Worm (Caenorhabditis elegans) whole organism, L2 larva: ENCODE results near the gene sup-26.

ENCODE experiments used
- C34F6.9 ChIP-seq: fragments of 150-350 bp; optimal IDR thresholded peaks from 2 replicates; lab custom pipeline; 2014; ENCODE audit warnings: missing biosample characterization, missing genetic modification characterization
- R02D3.7 ChIP-seq: fragments of 150-350 bp; optimal IDR thresholded peaks from 2 replicates; lab custom pipeline; 2014; ENCODE audit warnings: missing biosample characterization, missing genetic modification characterization
- ama-1 ChIP-seq: fragments of 150-350 bp; optimal IDR thresholded peaks from 2 replicates; lab custom pipeline; 2018; ENCODE audit warnings: inconsistent platforms
- ceh-82 ChIP-seq: fragments of 150-350 bp; optimal IDR thresholded peaks from 2 replicates; lab custom pipeline; 2014; ENCODE audit warnings: missing biosample characterization, missing genetic modification characterization
- crh-2 ChIP-seq: sonication (generic microtip); optimal IDR thresholded peaks from 2 replicates; lab custom pipeline; 2017; ENCODE audit warnings: missing biosample characterization, missing genetic modification characterization
- dmd-4 ChIP-seq: sonication (generic microtip); optimal IDR thresholded peaks from 2 replicates; lab custom pipeline; 2017; ENCODE audit warnings: missing biosample characterization, missing genetic modification characterization
- egl-27 ChIP-seq: sonication (generic microtip); optimal IDR thresholded peaks from 3 replicates; lab custom pipeline; 2017; ENCODE audit warnings: missing biosample characterization, missing genetic modification reagents, missing genetic modification characterization
- elt-1 ChIP-seq: fragments of 150-350 bp; optimal IDR thresholded peaks from 2 replicates; lab custom pipeline; 2014; ENCODE audit warnings: missing biosample characterization, missing genetic modification characterization
- gmeb-1 ChIP-seq: fragments of 150-350 bp; optimal IDR thresholded peaks from 2 replicates; lab custom pipeline; 2014; ENCODE audit warnings: missing biosample characterization, missing genetic modification characterization
- lin-11 ChIP-seq: fragments of 150-350 bp; sonication (generic microtip); optimal IDR thresholded peaks from 2 replicates; lab custom pipeline; 2014; ENCODE audit warnings: missing biosample characterization, missing genetic modification characterization, inconsistent platforms, mixed read lengths
- lin-39 ChIP-seq: fragments of 150-350 bp; optimal IDR thresholded peaks from 2 replicates; lab custom pipeline; 2014; ENCODE audit warnings: missing biosample characterization, missing genetic modification reagents, missing genetic modification characterization
- lsy-2 ChIP-seq, 2 experiments: fragments of 150-350 bp in 1 of 2; sonication (generic microtip) in 1 of 2; optimal IDR thresholded peaks; 2 replicates each; lab custom pipeline; 2014 to 2017; ENCODE audit warnings: missing biosample characterization in 2 of 2, missing genetic modification characterization in 2 of 2
- mab-5 ChIP-seq: fragments of 150-350 bp; optimal IDR thresholded peaks from 2 replicates; lab custom pipeline; 2014; ENCODE audit warnings: missing biosample characterization, missing genetic modification characterization
- mbf-1 ChIP-seq: sonication (generic microtip); optimal IDR thresholded peaks from 2 replicates; lab custom pipeline; 2017; ENCODE audit warnings: missing biosample characterization, missing genetic modification characterization
- mdl-1 ChIP-seq, 2 experiments: fragments of 150-350 bp in 1 of 2; sonication (generic microtip) in 1 of 2; optimal IDR thresholded peaks; 2 replicates each; lab custom pipeline; 2017; ENCODE audit warnings: missing biosample characterization in 2 of 2, missing genetic modification characterization in 2 of 2
- nhr-10 ChIP-seq: sonication (generic microtip); optimal IDR thresholded peaks from 2 replicates; lab custom pipeline; 2017; ENCODE audit warnings: missing biosample characterization, missing genetic modification characterization
- nhr-11 ChIP-seq: fragments of 150-350 bp; optimal IDR thresholded peaks from 2 replicates; lab custom pipeline; 2014; ENCODE audit warnings: missing biosample characterization, missing genetic modification characterization
- nhr-129 ChIP-seq: fragments of 150-350 bp; optimal IDR thresholded peaks from 2 replicates; lab custom pipeline; 2014; ENCODE audit warnings: missing biosample characterization, missing genetic modification characterization
- nhr-21 ChIP-seq: fragments of 150-350 bp; optimal IDR thresholded peaks from 2 replicates; lab custom pipeline; 2014; ENCODE audit warnings: missing biosample characterization, missing genetic modification characterization
- nhr-237 ChIP-seq: fragments of 150-350 bp; optimal IDR thresholded peaks from 2 replicates; lab custom pipeline; 2014; ENCODE audit warnings: missing biosample characterization, missing genetic modification characterization
- nhr-25 ChIP-seq: fragments of 150-350 bp; sonication (generic microtip); optimal IDR thresholded peaks from 3 replicates; lab custom pipeline; 2014; ENCODE audit warnings: missing biosample characterization, missing genetic modification characterization
- sem-4 ChIP-seq: fragments of 150-350 bp; optimal IDR thresholded peaks from 2 replicates; lab custom pipeline; 2014; ENCODE audit warnings: missing biosample characterization, missing genetic modification reagents, missing genetic modification characterization
- skn-1 ChIP-seq: sonication (generic microtip); optimal IDR thresholded peaks from 2 replicates; lab custom pipeline; 2017; ENCODE audit warnings: missing biosample characterization, missing genetic modification characterization
- sma-9 ChIP-seq, 2 experiments: fragments of 150-350 bp in 1 of 2; sonication (generic microtip) in 1 of 2; optimal IDR thresholded peaks; 2 replicates each; lab custom pipeline; 2014 to 2016; ENCODE audit warnings: missing genetic modification characterization in 2 of 2, mild to moderate bottlenecking in 1 of 2, missing biosample characterization in 1 of 2, missing compliant biosample characterization in 1 of 2, missing genetic modification reagents in 1 of 2, moderate library complexity in 1 of 2
- snpc-4 ChIP-seq: fragments of 150-350 bp; optimal IDR thresholded peaks from 2 replicates; lab custom pipeline; 2014; ENCODE audit warnings: missing biosample characterization, missing genetic modification characterization
- unc-39 ChIP-seq: fragments of 150-350 bp; optimal IDR thresholded peaks from 2 replicates; lab custom pipeline; 2014; ENCODE audit warnings: missing biosample characterization, missing genetic modification characterization
- unc-55 ChIP-seq: fragments of 150-350 bp; sonication (generic microtip); optimal IDR thresholded peaks from 3 replicates; lab custom pipeline; 2014; ENCODE audit warnings: missing biosample characterization, missing genetic modification reagents, missing genetic modification characterization
- unc-62 ChIP-seq: fragments of 150-350 bp; optimal IDR thresholded peaks from 2 replicates; lab custom pipeline; 2014; ENCODE audit warnings: missing biosample characterization, missing genetic modification reagents, missing genetic modification characterization
- ztf-11 ChIP-seq: sonication (generic microtip); optimal IDR thresholded peaks from 2 replicates; lab custom pipeline; 2017; ENCODE audit warnings: missing biosample characterization, missing genetic modification characterization
- ztf-4 ChIP-seq: fragments of 150-350 bp; optimal IDR thresholded peaks from 2 replicates; lab custom pipeline; 2014; ENCODE audit warnings: missing biosample characterization, missing genetic modification characterization

The sup-26 gene

DNA sequence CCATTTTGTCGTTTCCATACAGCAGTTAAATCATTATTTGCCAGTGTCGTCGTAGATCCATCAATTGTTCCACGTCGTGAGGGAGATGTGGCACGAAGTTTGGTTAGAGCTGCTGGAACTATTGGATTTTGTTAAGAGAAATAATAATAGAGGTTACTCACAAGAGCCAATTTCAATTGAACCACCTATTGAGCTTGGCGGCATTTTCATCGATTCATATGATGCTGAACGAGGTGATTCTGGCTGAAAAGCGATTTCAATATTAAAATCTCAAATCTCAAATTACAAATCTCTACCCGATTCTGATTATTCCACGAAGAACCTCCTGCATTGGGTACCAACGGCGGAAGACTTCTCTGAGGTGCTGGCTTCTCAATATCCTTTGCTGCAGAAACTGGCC, 22.1 kb downstream of the sup-26 start:
- no peak for TF ChIP-seq nhr-11 (tag; lab: Kevin White, UChicago)

DNA sequence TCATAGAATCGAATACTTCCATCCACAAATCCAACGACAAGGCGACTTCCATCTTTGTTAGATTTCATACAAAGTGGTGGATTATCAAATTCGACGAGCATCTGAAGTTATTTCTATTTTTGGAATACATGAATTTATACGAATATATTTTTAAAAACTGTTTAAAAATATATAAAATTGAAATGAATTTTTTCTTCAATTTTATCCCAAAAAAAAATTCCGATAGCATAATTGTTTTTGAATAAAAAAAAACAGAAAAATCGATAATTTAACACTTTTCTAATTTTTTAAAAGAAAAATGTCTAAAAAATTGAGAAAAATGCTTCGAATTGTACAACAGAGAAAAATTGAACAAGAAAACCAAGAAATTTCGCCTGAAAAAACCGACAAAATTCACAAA, 32.5 kb downstream of the sup-26 start, which contains the start of gene Y44F5A.1:
Gene Y44F5A.1, minus strand, starts transcription at position 101 of the 400 bp plus-strand sequence.
- no peak for TF ChIP-seq ama-1 (lab: Kevin White, UChicago)
- no peak for TF ChIP-seq nhr-21 (tag; lab: Kevin White, UChicago)
- TF ChIP-seq nhr-10 (tag; lab: Kevin White, UChicago): no peak
- no peak for TF ChIP-seq mdl-1 (tag; optimal IDR thresholded peaks at IDR 0.05; lab: Kevin White, UChicago)
- TF ChIP-seq snpc-4: no peak
- TF ChIP-seq skn-1 (tag; lab: Kevin White, UChicago): no peak
- TF ChIP-seq nhr-25 (tag; lab: Kevin White, UChicago): no peak
- no peak for TF ChIP-seq ztf-4 (tag; lab: Kevin White, UChicago)
- no peak for TF ChIP-seq R02D3.7
- no peak for TF ChIP-seq elt-1 (tag; lab: Kevin White, UChicago)
- TF ChIP-seq mbf-1 (tag; lab: Kevin White, UChicago): no peak
- no peak for TF ChIP-seq C34F6.9 (tag; lab: Kevin White, UChicago)
- TF ChIP-seq lin-11 (tag; lab: Kevin White, UChicago): no peak
- TF ChIP-seq lsy-2 (tag; optimal IDR thresholded peaks at IDR 0.05; lab: Kevin White, UChicago): no peak
- TF ChIP-seq sma-9 (GFP tag; optimal IDR thresholded peaks at IDR 0.05; lab: Kevin White, UChicago): no peak
- no peak for TF ChIP-seq sma-9 (tag; optimal IDR thresholded peaks at IDR 0.05; lab: Kevin White, UChicago)
- TF ChIP-seq sem-4: no peak
- no peak for TF ChIP-seq ceh-82

DNA sequence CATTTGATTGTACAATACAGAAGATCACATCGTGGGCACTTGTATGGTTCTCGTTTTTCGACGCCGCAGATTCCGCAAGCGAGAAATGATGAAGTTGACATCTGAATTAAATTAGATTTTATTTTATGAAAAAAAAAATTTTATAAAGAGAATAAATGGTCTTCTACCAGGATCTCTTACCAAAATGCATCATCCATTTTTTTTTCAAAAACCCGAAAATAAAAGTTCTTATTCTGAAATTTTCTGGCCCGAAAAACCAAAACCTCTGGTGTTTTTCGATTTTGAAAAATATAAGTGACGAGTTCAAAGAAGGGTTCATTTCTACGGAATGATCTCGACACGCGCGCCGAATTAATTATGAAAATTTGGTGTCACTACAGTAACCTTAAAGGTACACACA, 35.7 kb downstream of the sup-26 start, which contains the start of gene zhit-2:
Gene zhit-2, minus strand, starts transcription at position 101 of the 400 bp plus-strand sequence.
- TF ChIP-seq unc-62 (GFP tag; lab: Kevin White, UChicago) (no peak), egl-27 (tag; lab: Kevin White, UChicago) (no peak), unc-39 (no peak), crh-2 (no peak), skn-1 (tag; lab: Kevin White, UChicago) (no peak), R02D3.7 (no peak), ztf-4 (tag; lab: Kevin White, UChicago) (no peak), nhr-21 (tag; lab: Kevin White, UChicago) (no peak)

DNA sequence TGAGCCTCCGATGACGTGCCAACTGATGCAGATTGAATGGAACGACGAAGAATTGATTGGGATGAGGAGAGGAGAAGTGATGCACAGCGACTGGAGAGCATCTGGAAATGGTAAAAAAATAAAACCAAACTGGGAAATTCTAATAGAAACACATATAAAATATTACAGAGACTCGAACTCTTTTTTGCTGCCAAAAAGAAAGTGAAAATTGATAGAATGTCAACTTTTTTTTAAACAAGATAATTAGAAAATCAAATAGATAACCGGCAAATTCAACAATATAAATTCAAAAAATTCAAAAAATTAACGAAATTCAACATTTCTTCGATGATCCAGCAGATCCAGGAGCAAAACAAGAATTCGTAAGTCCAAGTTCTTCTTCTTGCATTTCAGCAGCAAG, 36.6 kb downstream of the sup-26 start, which contains the start of gene mrpl-21:
Gene mrpl-21, minus strand, starts transcription at position 101 of the 400 bp plus-strand sequence.
- TF ChIP-seq mdl-1 (tag; optimal IDR thresholded peaks at IDR 0.05; lab: Kevin White, UChicago) (no peak), gmeb-1 (tag; lab: Kevin White, UChicago) (no peak), snpc-4 (no peak), ztf-11 (tag; lab: Kevin White, UChicago) (no peak), nhr-10 (tag; lab: Kevin White, UChicago) (no peak), ztf-4 (tag; lab: Kevin White, UChicago) (no peak), lin-39 (tag; lab: Kevin White, UChicago) (no peak), skn-1 (tag; lab: Kevin White, UChicago) (no peak), unc-39 (no peak), sem-4 (no peak), nhr-25 (tag; lab: Kevin White, UChicago) (no peak), mab-5 (tag; lab: Kevin White, UChicago) (no peak), dmd-4 (tag; lab: Kevin White, UChicago) (no peak), C34F6.9 (tag; lab: Kevin White, UChicago) (no peak)

DNA sequence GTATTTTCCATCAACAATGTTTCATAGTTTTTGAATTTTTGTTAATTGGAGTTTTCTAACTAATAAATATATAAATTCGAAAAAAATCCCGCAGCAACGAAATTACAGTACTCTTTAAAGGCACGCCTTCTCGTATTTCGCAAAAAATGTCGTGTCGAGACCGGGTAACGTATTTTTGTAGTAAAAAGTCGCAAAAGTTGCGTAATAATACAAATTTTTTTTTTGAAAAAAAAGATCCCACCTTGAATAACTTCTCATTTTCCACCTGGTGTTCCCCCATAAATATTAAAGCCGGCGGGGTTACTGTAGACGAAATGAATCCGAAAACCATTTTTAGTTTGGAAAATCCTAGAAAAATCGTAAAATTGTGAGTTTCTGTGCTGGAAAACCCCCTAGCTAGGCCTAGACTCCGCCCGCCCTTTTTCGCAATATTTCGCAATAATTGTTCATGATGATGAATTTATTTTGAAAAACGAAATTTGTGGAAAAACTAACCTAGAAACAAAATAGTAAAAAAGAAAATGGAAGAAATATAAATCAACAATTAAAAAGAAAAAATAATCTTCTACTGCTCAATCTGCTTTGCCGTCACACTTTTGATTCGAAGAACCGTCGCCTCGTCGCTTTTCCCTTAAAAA, 37.7 kb downstream of the sup-26 start, which contains the start of gene F43C1.7:
Gene F43C1.7, minus strand, starts transcription at position 351 of the 638 bp plus-strand sequence.
- TF ChIP-seq mbf-1 (tag; lab: Kevin White, UChicago) (no peak), nhr-129 (tag; lab: Kevin White, UChicago) (peak; percentile 64)

DNA sequence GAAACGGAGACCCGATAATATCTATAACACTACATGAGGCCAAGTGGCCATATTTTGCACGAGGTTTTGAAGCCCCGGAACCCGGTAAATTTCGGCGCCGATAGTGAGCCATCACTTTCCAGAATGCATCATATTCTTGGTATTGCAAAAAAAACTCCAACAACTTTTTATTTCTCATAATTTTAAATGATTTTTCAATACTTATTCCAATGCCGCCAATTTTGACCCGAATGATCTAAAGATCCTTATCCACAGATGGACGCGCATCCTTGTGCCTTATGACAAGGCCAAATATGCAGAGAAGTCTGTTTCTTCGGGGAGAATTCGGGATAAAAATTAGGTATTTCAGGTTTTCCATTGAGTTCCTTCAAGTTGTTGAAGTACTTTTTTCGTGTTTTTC, 38.8 kb downstream of the sup-26 start:
- TF ChIP-seq dmd-4 (tag; lab: Kevin White, UChicago) (no peak), unc-55 (GFP tag; lab: Kevin White, UChicago) (no peak), elt-1 (tag; lab: Kevin White, UChicago) (no peak), nhr-237 (no peak)
- TF ChIP-seq, all 48 proteins: peak for 0
